Worm (Caenorhabditis elegans) whole organism, L1 larva: ENCODE measurements around the gene spig-7.

Source experiments
- ceh-82 ChIP-seq, 3 experiments: fragments of 150-350 bp in 1 of 3; sonication (generic microtip) in 2 of 3; optimal IDR thresholded peaks; 2 replicates each; lab custom pipeline; 2014 to 2017; ENCODE audit warnings: missing biosample characterization in 3 of 3, missing genetic modification characterization in 3 of 3
- ceh-88 ChIP-seq: fragments of 200-800 bp; sonication (Bioruptor generic); IDR thresholded peaks from 2 replicates; pipeline ENCODE4 v1.3.6; 2022; ENCODE audit warnings: missing genetic modification characterization, missing compliant biosample characterization
- dpl-1 ChIP-seq, 3 experiments: fragments of 150-350 bp in 2 of 3; sonication (generic microtip) in 1 of 3; optimal IDR thresholded peaks; 2 replicates each; lab custom pipeline; 2014 to 2017; ENCODE audit warnings: missing biosample characterization in 3 of 3, missing genetic modification characterization in 3 of 3, missing genetic modification reagents in 3 of 3
- elt-2 ChIP-seq: sonication (generic microtip); optimal IDR thresholded peaks from 2 replicates; lab custom pipeline; 2016; ENCODE audit warnings: missing genetic modification characterization, mild to moderate bottlenecking, inconsistent platforms, missing compliant biosample characterization, missing genetic modification reagents
- fos-1 ChIP-seq: fragments of 150-350 bp; optimal IDR thresholded peaks from 2 replicates; lab custom pipeline; 2014; ENCODE audit warnings: missing biosample characterization, missing genetic modification characterization
- hlh-17 ChIP-seq: fragments of 200-800 bp; sonication (Bioruptor generic); optimal IDR thresholded peaks from 2 replicates; lab custom pipeline; 2018; ENCODE audit warnings: missing genetic modification characterization, mild to moderate bottlenecking, missing compliant biosample characterization, moderate library complexity, borderline replicate concordance
- nhr-28 ChIP-seq: fragments of 150-350 bp; optimal IDR thresholded peaks from 2 replicates; lab custom pipeline; 2014; ENCODE audit warnings: missing biosample characterization, missing genetic modification characterization
- pqm-1 ChIP-seq: sonication (generic microtip); optimal IDR thresholded peaks from 3 replicates; lab custom pipeline; 2017; ENCODE audit warnings: missing biosample characterization, missing genetic modification characterization
- unc-62 ChIP-seq: fragments of 150-350 bp; optimal IDR thresholded peaks from 2 replicates; lab custom pipeline; 2014; ENCODE audit warnings: missing biosample characterization, missing genetic modification reagents, missing genetic modification characterization
- zag-1 ChIP-seq: fragments of 150-350 bp; optimal IDR thresholded peaks from 2 replicates; lab custom pipeline; 2014; ENCODE audit warnings: missing biosample characterization, missing genetic modification characterization

- no peak for TF ChIP-seq dpl-1 (GFP tag; optimal IDR thresholded peaks at IDR 0.05; lab: Kevin White, UChicago)
- TF ChIP-seq fos-1 (tag; lab: Kevin White, UChicago): no peak
- TF ChIP-seq zag-1 (tag; lab: Kevin White, UChicago): no peak
- TF ChIP-seq hlh-17 (GFP tag; lab: Kevin White, UChicago): no peak
- no peak for TF ChIP-seq pqm-1
- TF ChIP-seq elt-2 (tag; lab: Kevin White, UChicago): no peak
- TF ChIP-seq nhr-28: no peak
- TF ChIP-seq unc-62 (GFP tag; lab: Kevin White, UChicago): no peak
- no peak for TF ChIP-seq ceh-88 (GFP tag; lab: Robert Waterston, UW)
- TF ChIP-seq ceh-82 (tag; optimal IDR thresholded peaks at IDR 0.05; lab: Kevin White, UChicago): no peak
Measured at ce11 chrV:1447079-1447478, 47.5 kb upstream of the spig-7 start, which contains the start of gene cnc-4.
